Worm (Caenorhabditis elegans): ENCODE data around the gene unc-46.

DNA sequence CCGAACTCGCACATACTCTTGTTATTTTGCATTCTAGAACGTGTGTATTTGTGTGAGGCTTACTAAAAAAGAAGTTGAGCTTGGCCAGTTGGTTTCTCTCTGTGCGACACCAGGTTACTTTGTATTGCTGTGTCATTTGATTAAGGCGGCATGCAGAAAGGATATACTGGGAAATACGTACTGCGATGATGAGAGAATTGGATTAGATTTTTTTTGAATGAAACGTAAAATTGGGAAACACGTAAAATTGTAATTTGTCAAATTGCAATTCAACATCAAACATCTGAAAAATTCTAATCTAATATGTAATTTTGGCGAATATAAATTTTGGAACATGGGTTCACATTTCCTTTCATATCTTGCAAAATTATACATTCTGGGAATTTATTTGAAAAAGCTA, 45.0 kb upstream of the unc-46 start, which contains the start of gene srh-129:
- TF ChIP-seq him-1 (tag; optimal IDR thresholded peaks at IDR 0.05), result no peak
- no peak for TF ChIP-seq atf-7 (tag; optimal IDR thresholded peaks at IDR 0.05)
- no peak for TF ChIP-seq Y53G8AR.9 (GFP tag; conservative IDR thresholded peaks at IDR 0.05)
- no peak for TF ChIP-seq madf-3 (GFP tag; IDR thresholded peaks at IDR 0.05)
- TF ChIP-seq die-1 (tag; optimal IDR thresholded peaks at IDR 0.05), result no peak
- no peak for TF ChIP-seq pha-4 (tag; optimal IDR thresholded peaks at IDR 0.05)
- no peak for TF ChIP-seq K12H6.12 (tag; optimal IDR thresholded peaks at IDR 0.05)
- no peak for TF ChIP-seq unc-62 (GFP tag; optimal IDR thresholded peaks at IDR 0.05)
- no peak for TF ChIP-seq snpc-4 (GFP tag; optimal IDR thresholded peaks at IDR 0.05)
- TF ChIP-seq snpc-4 (tag; optimal IDR thresholded peaks at IDR 0.05), result no peak
- no peak for TF ChIP-seq mxl-1 (tag; optimal IDR thresholded peaks at IDR 0.05)
- TF ChIP-seq ets-4 (GFP tag; optimal IDR thresholded peaks at IDR 0.05), result no peak

Data from whole organism, young adult.